Worm (Caenorhabditis elegans): ENCODE results near the gene F07C4.11.

- TF ChIP-seq him-1 (tag; optimal IDR thresholded peaks at IDR 0.05): no peak
- no peak for TF ChIP-seq dao-5 (tag; optimal IDR thresholded peaks at IDR 0.05)
- no peak for TF ChIP-seq W03F9.2 (tag; optimal IDR thresholded peaks at IDR 0.05)
These were observed 42.9 kb upstream of the F07C4.11 start, which contains the start of the genes nhr-94 and nhr-152 for ce11 chrV:7686189-7686588.

All from whole organism, L4/young adult.